Fruit fly (Drosophila melanogaster) whole organism, embryonic: ENCODE data around the gene Atg5.
A peak's percentile ranks its signal among the peaks of the same experiment; 100 is the strongest.

Experiments
- CG12236 ChIP-seq: fragments of 200-800 bp; sonication (Bioruptor generic); optimal IDR thresholded peaks from 2 replicates; lab custom pipeline; 2016; ENCODE audit warnings: missing biosample characterization, missing genetic modification characterization
- CG12299 ChIP-seq: fragments of 200-800 bp; sonication (Bioruptor generic); optimal IDR thresholded peaks from 2 replicates; lab custom pipeline; 2018; ENCODE audit warnings: missing biosample characterization, mild to moderate bottlenecking, missing genetic modification characterization
- CG12659 ChIP-seq: fragments of 200-800 bp; sonication (Bioruptor generic); optimal IDR thresholded peaks from 3 replicates; lab custom pipeline; 2017; ENCODE audit warnings: mild to moderate bottlenecking, missing biosample characterization, missing genetic modification reagents, missing genetic modification characterization
- CG13123 ChIP-seq: fragments of 200-800 bp; sonication (Bioruptor generic); optimal IDR thresholded peaks from 2 replicates; lab custom pipeline; 2016; ENCODE audit warnings: missing biosample characterization, missing genetic modification characterization
- CG13775 ChIP-seq: fragments of 200-800 bp; sonication (Bioruptor generic); optimal IDR thresholded peaks from 3 replicates; lab custom pipeline; 2017; ENCODE audit warnings: missing biosample characterization, mild to moderate bottlenecking, missing genetic modification characterization
- CG18011 ChIP-seq: fragments of 200-800 bp; sonication (Bioruptor generic); optimal IDR thresholded peaks from 2 replicates; lab custom pipeline; 2017; ENCODE audit warnings: missing biosample characterization, missing genetic modification characterization, mild to moderate bottlenecking, moderate library complexity, missing genotype
- CG18476 ChIP-seq: fragments of 200-800 bp; sonication (Bioruptor generic); optimal IDR thresholded peaks from 2 replicates; lab custom pipeline; 2016; ENCODE audit warnings: missing biosample characterization, mild to moderate bottlenecking, missing genetic modification characterization
- CG18764 ChIP-seq: fragments of 200-800 bp; sonication (Bioruptor generic); optimal IDR thresholded peaks from 3 replicates; lab custom pipeline; 2016; ENCODE audit warnings: missing biosample characterization, missing genetic modification characterization
- CG6813 ChIP-seq: fragments of 200-800 bp; sonication (Bioruptor generic); optimal IDR thresholded peaks from 2 replicates; lab custom pipeline; 2017; ENCODE audit warnings: missing biosample characterization, missing genetic modification characterization, mild to moderate bottlenecking, moderate library complexity, missing genetic modification reagents
- CG7556 ChIP-seq: fragments of 200-800 bp; sonication (Bioruptor generic); optimal IDR thresholded peaks from 2 replicates; lab custom pipeline; 2017; ENCODE audit warnings: missing biosample characterization, mild to moderate bottlenecking, missing genetic modification characterization
- CG8089 ChIP-seq: fragments of 200-800 bp; sonication (Bioruptor generic); optimal IDR thresholded peaks from 3 replicates; lab custom pipeline; 2016; ENCODE audit warnings: missing biosample characterization, missing genetic modification characterization
- CG8388 ChIP-seq: fragments of 200-800 bp; sonication (Bioruptor generic); optimal IDR thresholded peaks from 2 replicates; lab custom pipeline; 2019; ENCODE audit warnings: missing biosample characterization, mild to moderate bottlenecking, missing genetic modification characterization, moderate library complexity
- CkIIα-i1 ChIP-seq: fragments of 200-800 bp; sonication (Bioruptor generic); IDR thresholded peaks from 2 replicates; pipeline ENCODE4 v1.3.6; 2022; ENCODE audit warnings: missing biosample characterization, missing genetic modification characterization
- CoRest ChIP-seq: fragments of 200-800 bp; sonication (Bioruptor generic); optimal IDR thresholded peaks from 3 replicates; lab custom pipeline; 2018; ENCODE audit warnings: missing biosample characterization, mild to moderate bottlenecking, missing genetic modification characterization, moderate library complexity
- D ChIP-seq, 2 experiments: fragments of 200-800 bp in 1 of 2; fragments of >200 bp in 1 of 2; sonication (Bioruptor generic) in 1 of 2; optimal IDR thresholded peaks; 2 replicates in 1 of 2; 3 replicates in 1 of 2; lab custom pipeline; 2017; ENCODE audit warnings: mild to moderate bottlenecking in 1 of 2, missing biosample characterization in 1 of 2, missing genetic modification characterization in 1 of 2, missing genetic modification reagents in 1 of 2
- Dek ChIP-seq: fragments of 200-800 bp; sonication (Bioruptor generic); optimal IDR thresholded peaks from 3 replicates; lab custom pipeline; 2019; ENCODE audit warnings: missing biosample characterization, mild to moderate bottlenecking, missing genetic modification characterization, moderate library complexity
- Elba2 ChIP-seq: fragments of 200-800 bp; sonication (Bioruptor generic); optimal IDR thresholded peaks from 3 replicates; lab custom pipeline; 2016; ENCODE audit warnings: missing biosample characterization, missing genetic modification characterization
- Ets65A ChIP-seq: fragments of 200-800 bp; sonication (Bioruptor generic); peaks from one replicate; lab custom pipeline; 2016; ENCODE audit warnings: missing biosample characterization, missing genetic modification characterization
- HLH4C ChIP-seq: fragments of 200-800 bp; sonication (Bioruptor generic); IDR thresholded peaks from 3 replicates; pipeline ENCODE4 v1.3.6; 2022; ENCODE audit warnings: missing biosample characterization, missing genetic modification characterization; ENCODE audit not compliant: partially characterized antibody
- Hey ChIP-seq: fragments of 200-800 bp; sonication (Bioruptor generic); optimal IDR thresholded peaks from 3 replicates; lab custom pipeline; 2018; ENCODE audit warnings: missing biosample characterization, mild to moderate bottlenecking, missing genetic modification characterization
- Hr78 ChIP-seq, 2 experiments: fragments of 200-800 bp in 1 of 2; fragments of >200 bp in 1 of 2; sonication (Bioruptor generic) in 1 of 2; optimal IDR thresholded peaks; 2 replicates each; lab custom pipeline; 2017 to 2019; ENCODE audit warnings: missing biosample characterization in 2 of 2, missing genetic modification characterization in 2 of 2, mild to moderate bottlenecking in 1 of 2, moderate library complexity in 1 of 2
- Hsf ChIP-seq: fragments of 200-800 bp; sonication (Bioruptor generic); optimal IDR thresholded peaks from 3 replicates; lab custom pipeline; 2016; ENCODE audit warnings: missing biosample characterization, missing genetic modification characterization
- Mad ChIP-seq: fragments of 200-800 bp; sonication (Bioruptor generic); optimal IDR thresholded peaks from 2 replicates; lab custom pipeline; 2016; ENCODE audit warnings: missing biosample characterization, missing genetic modification characterization
- Max ChIP-seq: fragments of 200-800 bp; sonication (Bioruptor generic); optimal IDR thresholded peaks from 2 replicates; lab custom pipeline; 2016; ENCODE audit warnings: missing biosample characterization, mild to moderate bottlenecking, missing genetic modification characterization
- Nf-YC ChIP-seq: fragments of 200-800 bp; optimal IDR thresholded peaks from 3 replicates; lab custom pipeline; 2019; ENCODE audit warnings: missing biosample characterization, mild to moderate bottlenecking, missing genetic modification characterization, moderate library complexity
- Opbp ChIP-seq: fragments of 200-800 bp; sonication (Bioruptor generic); IDR thresholded peaks from 3 replicates; pipeline ENCODE4 v1.3.6; 2022; ENCODE audit warnings: missing biosample characterization, missing genetic modification characterization; ENCODE audit not compliant: partially characterized antibody
- aop ChIP-seq: fragments of 200-800 bp; sonication (Bioruptor generic); IDR thresholded peaks from 2 replicates; pipeline ENCODE4 v1.3.6; 2022; ENCODE audit warnings: missing biosample characterization, missing genetic modification characterization
- ara ChIP-seq: fragments of 200-800 bp; sonication (Bioruptor generic); IDR thresholded peaks from 2 replicates; pipeline ENCODE4 v1.3.6; 2022; ENCODE audit warnings: missing biosample characterization, missing genetic modification characterization
- caup ChIP-seq: fragments of 200-800 bp; sonication (Bioruptor generic); optimal IDR thresholded peaks from 3 replicates; lab custom pipeline; 2017; ENCODE audit warnings: missing biosample characterization, mild to moderate bottlenecking, missing genetic modification characterization, moderate library complexity; ENCODE audit not compliant: severe bottlenecking
- chinmo ChIP-seq: fragments of 200-800 bp; sonication (Bioruptor generic); IDR thresholded peaks from 4 replicates; pipeline ENCODE4 v1.3.6; 2022; ENCODE audit warnings: missing biosample characterization, missing genetic modification characterization; ENCODE audit not compliant: partially characterized antibody
- ci ChIP-seq: fragments of 200-800 bp; sonication (Bioruptor generic); IDR thresholded peaks from 3 replicates; pipeline ENCODE4 v1.3.6; 2022; ENCODE audit warnings: missing biosample characterization, missing genetic modification characterization
- croc ChIP-seq: fragments of 200-800 bp; sonication (Bioruptor generic); conservative IDR thresholded peaks from 3 replicates; pipeline ENCODE4 v1.3.6; 2022; ENCODE audit warnings: missing biosample characterization, missing genetic modification characterization
- en ChIP-seq: fragments of 200-800 bp; sonication (Bioruptor generic); optimal IDR thresholded peaks from 2 replicates; lab custom pipeline; 2016; ENCODE audit warnings: missing biosample characterization, missing genetic modification characterization
- kah ChIP-seq: fragments of 200-800 bp; sonication (Bioruptor generic); optimal IDR thresholded peaks from 2 replicates; lab custom pipeline; 2018; ENCODE audit warnings: missing biosample characterization, mild to moderate bottlenecking, missing genetic modification characterization
- kay ChIP-seq: fragments of 200-800 bp; sonication (Bioruptor generic); optimal IDR thresholded peaks from 2 replicates; lab custom pipeline; 2016; ENCODE audit warnings: missing biosample characterization, missing genetic modification characterization
- lov ChIP-seq, 2 experiments: fragments of 200-800 bp in 1 of 2; fragments of >200 bp in 1 of 2; sonication (Bioruptor generic) in 1 of 2; IDR thresholded peaks in 1 of 2; optimal IDR thresholded peaks in 1 of 2; 2 replicates in 1 of 2; 3 replicates in 1 of 2; pipeline versions ENCODE4 v1.3.6 to Lab custom; 2017 to 2022; ENCODE audit warnings: missing biosample characterization in 1 of 2, missing genetic modification characterization in 1 of 2
- odd ChIP-seq: fragments of 200-800 bp; sonication (Bioruptor generic); optimal IDR thresholded peaks from 2 replicates; lab custom pipeline; 2017; ENCODE audit warnings: missing biosample characterization, mild to moderate bottlenecking, missing genetic modification characterization
- pan ChIP-seq, 4 experiments: fragments of >200 bp in 3 of 4; fragments of 200-800 bp in 1 of 4; sonication (Bioruptor generic) in 1 of 4; optimal IDR thresholded peaks in 3 of 4; IDR thresholded peaks in 1 of 4; 2 replicates each; pipeline versions ENCODE4 v1.3.6 to Lab custom; 2017 to 2022; ENCODE audit warnings: missing biosample characterization in 2 of 4, missing genetic modification characterization in 2 of 4, mixed read lengths in 1 of 4
- repo ChIP-seq: fragments of 200-800 bp; sonication (Bioruptor generic); optimal IDR thresholded peaks from 2 replicates; lab custom pipeline; 2016; ENCODE audit warnings: missing biosample characterization, missing genetic modification characterization
- ro ChIP-seq: fragments of 200-800 bp; sonication (Bioruptor generic); IDR thresholded peaks from 2 replicates; pipeline ENCODE4 v1.3.6; 2022; ENCODE audit warnings: missing biosample characterization, missing genetic modification characterization
- slp2 ChIP-seq: fragments of 200-800 bp; sonication (Bioruptor generic); optimal IDR thresholded peaks from 2 replicates; lab custom pipeline; 2016; ENCODE audit warnings: missing biosample characterization, missing genetic modification characterization
- stwl ChIP-seq: fragments of 200-800 bp; sonication (Bioruptor generic); optimal IDR thresholded peaks from 3 replicates; lab custom pipeline; 2018; ENCODE audit warnings: missing biosample characterization, mild to moderate bottlenecking, missing genetic modification characterization, moderate library complexity
- tgo ChIP-seq: fragments of 200-800 bp; sonication (Bioruptor generic); IDR thresholded peaks from 3 replicates; pipeline ENCODE4 v1.3.6; 2022; ENCODE audit warnings: missing biosample characterization, missing genetic modification characterization
- trh ChIP-seq: fragments of 200-800 bp; sonication (Bioruptor generic); optimal IDR thresholded peaks from 2 replicates; lab custom pipeline; 2016; ENCODE audit warnings: missing biosample characterization, missing genetic modification characterization
- unc-4 ChIP-seq: fragments of 200-800 bp; sonication (Bioruptor generic); IDR thresholded peaks from 2 replicates; pipeline ENCODE4 v1.3.6; 2022; ENCODE audit warnings: missing biosample characterization, missing genetic modification characterization; ENCODE audit not compliant: partially characterized antibody

The Atg5 gene

dm6 chrX:7306538-7307477 lies 16.8 kb downstream of the Atg5 start (continued):
- TF ChIP-seq CG12299 (tag; lab: Kevin White, UChicago) (peak; percentile 74), unc-4 (GFP tag; lab: Robert Waterston, UW) (no peak), CG8388 (GFP tag; lab: Kevin White, UChicago) (peak; percentile 93), slp2 (GFP tag; lab: Kevin White, UChicago) (peak; percentile 79), Mad (GFP tag; lab: Kevin White, UChicago) (peak; percentile 69), Ets65A (GFP tag; lab: Kevin White, UChicago) (peak; percentile 99), chinmo (GFP tag; lab: Robert Waterston, UW) (peak; percentile 99), CG8089 (GFP tag; lab: Kevin White, UChicago) (peak; percentile 81), CG13123 (peak; percentile 60), CG6813 (GFP tag; lab: Kevin White, UChicago) (peak; percentile 90), odd (GFP tag; lab: Kevin White, UChicago) (peak; percentile 95), lov (optimal IDR thresholded peaks at IDR 0.05; lab: Kevin White, UChicago) (no peak), lov (GFP tag; IDR thresholded peaks at IDR 0.05; lab: Robert Waterston, UW) (no peak), trh (GFP tag; lab: Kevin White, UChicago) (peak; percentile 74), ro (GFP tag; lab: Robert Waterston, UW) (peak; percentile 22; the same call in 1 of the 2 replicates), HLH4C (GFP tag; lab: Robert Waterston, UW) (no peak), croc (GFP tag; lab: Robert Waterston, UW) (peak; percentile 86), CG7556 (GFP tag; lab: Kevin White, UChicago) (peak; percentile 98), Hey (tag; lab: Kevin White, UChicago) (peak; percentile 22), en (GFP tag; lab: Kevin White, UChicago) (peak; percentile 33), CG13775 (peak; percentile 98), CoRest (tag; lab: Kevin White, UChicago) (peak; percentile 98), Elba2 (no peak), ci (GFP tag; lab: Robert Waterston, UW) (no peak; the same call in 1 of the 3 replicates), Max (GFP tag; lab: Kevin White, UChicago) (peak; percentile 86), repo (GFP tag; lab: Kevin White, UChicago) (peak; percentile 49), tgo (GFP tag; lab: Robert Waterston, UW) (peak; percentile 79), Nf-YC (tag; lab: Kevin White, UChicago) (peak; percentile 87), D (optimal IDR thresholded peaks at IDR 0.05; lab: Kevin White, UChicago) (no peak), D (GFP tag; optimal IDR thresholded peaks at IDR 0.05; lab: Kevin White, UChicago) (peak; percentile 97), kay (GFP tag; lab: Kevin White, UChicago) (peak; percentile 37), CG18764 (GFP tag; lab: Kevin White, UChicago) (peak; percentile 78), CG12236 (peak; percentile 53), stwl (tag; lab: Kevin White, UChicago) (peak; percentile 16), Hsf (GFP tag; lab: Kevin White, UChicago) (peak; percentile 87), pan (optimal IDR thresholded peaks at IDR 0.05; lab: Kevin White, UChicago) (no peak), pan (GFP tag; optimal IDR thresholded peaks at IDR 0.05 in 1 of 2, IDR thresholded peaks at IDR 0.05 in 1 of 2) (peak in 1 of 2 experiments; percentile 56), kah (GFP tag; lab: Kevin White, UChicago) (peak; percentile 76), CG12659 (GFP tag; lab: Kevin White, UChicago) (peak; percentile 97), Hr78 (GFP tag; optimal IDR thresholded peaks at IDR 0.05; lab: Kevin White, UChicago) (peak in 1 of 2 experiments; percentile 60), ara (GFP tag; lab: Robert Waterston, UW) (peak; percentile 67), caup (peak; percentile 86), Opbp (GFP tag; lab: Robert Waterston, UW) (0 out of 3 replicates have a peak, but pooled peaks have one; percentile 28), CG18011 (GFP tag; lab: Kevin White, UChicago) (peak; percentile 59), Dek (tag; lab: Kevin White, UChicago) (peak; percentile 87), CkIIα-i1 (no peak), CG18476 (GFP tag; lab: Kevin White, UChicago) (peak; percentile 91), aop (GFP tag; lab: Robert Waterston, UW) (no peak)
